Worm (Caenorhabditis elegans): ENCODE results near the gene txt-6.

- TF ChIP-seq him-1 (tag; optimal IDR thresholded peaks at IDR 0.05) (no peak), W03F9.2 (tag; optimal IDR thresholded peaks at IDR 0.05) (no peak)
These were observed 18.0 kb upstream of the txt-6 start for ce11 chrV:4624717-4625116.
